Worm (Caenorhabditis elegans) whole organism, young adult: Measurements from ENCODE around the gene R05G6.4.

Experiments
- B0019.2 ChIP-seq: fragments of 200-800 bp; sonication (Bioruptor generic); conservative IDR thresholded peaks from 2 replicates; pipeline ENCODE4 v1.3.6; 2022; ENCODE audit warnings: missing genetic modification reagents, missing genetic modification characterization, missing compliant biosample characterization
- B0035.1 ChIP-seq: sonication (generic microtip); optimal IDR thresholded peaks from 2 replicates; lab custom pipeline; 2016; ENCODE audit warnings: missing genetic modification characterization, mild to moderate bottlenecking, missing compliant biosample characterization, missing genotype, missing genetic modification reagents
- B0261.1 ChIP-seq: sonication (generic microtip); optimal IDR thresholded peaks from 2 replicates; lab custom pipeline; 2016; ENCODE audit warnings: mild to moderate bottlenecking, missing genetic modification characterization, moderate library complexity, missing compliant biosample characterization
- B0336.3 ChIP-seq: fragments of 200-800 bp; sonication (Bioruptor generic); IDR thresholded peaks from 2 replicates; pipeline ENCODE4 v1.3.6; 2022; ENCODE audit warnings: missing genetic modification characterization, missing compliant biosample characterization
- C17E4.6 ChIP-seq: fragments of 200-800 bp; sonication (Bioruptor generic); IDR thresholded peaks from 2 replicates; pipeline ENCODE4 v1.3.6; 2022; ENCODE audit warnings: missing genetic modification reagents, missing genetic modification characterization, missing compliant biosample characterization
- D2030.7 ChIP-seq: fragments of 200-800 bp; sonication (Bioruptor generic); IDR thresholded peaks from 2 replicates; pipeline ENCODE4 v1.3.6; 2022; ENCODE audit warnings: missing genetic modification reagents, missing genetic modification characterization, missing compliant biosample characterization
- F22D6.2 ChIP-seq: sonication (generic microtip); optimal IDR thresholded peaks from 2 replicates; lab custom pipeline; 2016; ENCODE audit warnings: mild to moderate bottlenecking, missing genetic modification characterization, missing compliant biosample characterization
- F49E8.2 ChIP-seq: sonication (generic microtip); optimal IDR thresholded peaks from 3 replicates; lab custom pipeline; 2017; ENCODE audit warnings: missing genetic modification characterization, mild to moderate bottlenecking, missing compliant biosample characterization, antibody characterized with exemption, moderate library complexity; ENCODE audit not compliant: insufficient read depth
- F52B5.7 ChIP-seq: sonication (generic microtip); optimal IDR thresholded peaks from 2 replicates; lab custom pipeline; 2016; ENCODE audit warnings: mild to moderate bottlenecking, missing genetic modification characterization, missing compliant biosample characterization
- ZK185.1 ChIP-seq: sonication (generic microtip); optimal IDR thresholded peaks from 2 replicates; lab custom pipeline; 2016; ENCODE audit warnings: mild to moderate bottlenecking, missing genetic modification characterization, missing compliant biosample characterization; ENCODE audit not compliant: poor library complexity, severe bottlenecking
- ama-1 ChIP-seq, 3 experiments: fragments of 150-350 bp in 1 of 3; sonication (generic microtip) in 2 of 3; optimal IDR thresholded peaks; 2 replicates each; lab custom pipeline; 2014 to 2018; ENCODE audit warnings: missing biosample characterization in 2 of 3, missing genetic modification characterization in 2 of 3, missing genetic modification reagents in 2 of 3
- aptf-2 ChIP-seq: fragments of 200-800 bp; sonication (Bioruptor generic); conservative IDR thresholded peaks from 2 replicates; pipeline ENCODE4 v1.3.6; 2022; ENCODE audit warnings: missing genetic modification reagents, missing genetic modification characterization, missing compliant biosample characterization
- aptf-3 ChIP-seq: fragments of 200-800 bp; sonication (Bioruptor generic); IDR thresholded peaks from 2 replicates; pipeline ENCODE4 v1.3.6; 2022; ENCODE audit warnings: missing genetic modification characterization, missing compliant biosample characterization
- athp-1 ChIP-seq: sonication (generic microtip); optimal IDR thresholded peaks from 2 replicates; lab custom pipeline; 2017; ENCODE audit warnings: mild to moderate bottlenecking, missing genetic modification characterization, missing compliant biosample characterization
- attf-3 ChIP-seq: fragments of 200-800 bp; sonication (Bioruptor generic); conservative IDR thresholded peaks from 2 replicates; pipeline ENCODE4 v1.3.6; 2022; ENCODE audit warnings: missing genetic modification reagents, missing genetic modification characterization, missing compliant biosample characterization
- attf-6 ChIP-seq: fragments of 200-800 bp; sonication (Bioruptor generic); IDR thresholded peaks from 2 replicates; pipeline ENCODE4 v1.3.6; 2022; ENCODE audit warnings: missing genetic modification reagents, missing genetic modification characterization, missing compliant biosample characterization
- bed-2 ChIP-seq: fragments of 200-800 bp; sonication (Bioruptor generic); IDR thresholded peaks from 2 replicates; pipeline ENCODE4 v1.3.6; 2022; ENCODE audit warnings: missing genetic modification reagents, missing genetic modification characterization, missing compliant biosample characterization
- cebp-2 ChIP-seq: fragments of 200-800 bp; sonication (Bioruptor generic); IDR thresholded peaks from 2 replicates; pipeline ENCODE4 v1.3.6; 2022; ENCODE audit warnings: missing genetic modification characterization, missing compliant biosample characterization
- ceh-40 ChIP-seq: fragments of 200-800 bp; sonication (Bioruptor generic); IDR thresholded peaks from 2 replicates; pipeline ENCODE4 v1.3.6; 2022; ENCODE audit warnings: missing genetic modification characterization, missing compliant biosample characterization
- ceh-58 ChIP-seq: fragments of 200-800 bp; sonication (Bioruptor generic); IDR thresholded peaks from 2 replicates; pipeline ENCODE4 v1.3.6; 2022; ENCODE audit warnings: missing genetic modification characterization, missing compliant biosample characterization
- dpl-1 ChIP-seq: fragments of 150-350 bp; optimal IDR thresholded peaks from 2 replicates; lab custom pipeline; 2014; ENCODE audit warnings: missing biosample characterization, missing genetic modification reagents, missing genetic modification characterization
- him-1 ChIP-seq: sonication (generic microtip); optimal IDR thresholded peaks from 2 replicates; lab custom pipeline; 2016; ENCODE audit warnings: missing genotype, missing genetic modification reagents, missing genetic modification characterization, missing compliant biosample characterization
- hmg-1.2 ChIP-seq: fragments of 200-800 bp; sonication (Bioruptor generic); IDR thresholded peaks from 2 replicates; pipeline ENCODE4 v1.3.6; 2022; ENCODE audit warnings: missing genetic modification reagents, missing genetic modification characterization, missing compliant biosample characterization
- hrde-1 ChIP-seq: sonication (generic microtip); optimal IDR thresholded peaks from 2 replicates; lab custom pipeline; 2016; ENCODE audit warnings: missing genetic modification characterization, mild to moderate bottlenecking, missing compliant biosample characterization, moderate library complexity, missing genotype, missing genetic modification reagents, borderline replicate concordance
- lin-26 ChIP-seq: fragments of 200-800 bp; sonication (Bioruptor generic); IDR thresholded peaks from 2 replicates; pipeline ENCODE4 v1.3.6; 2022; ENCODE audit warnings: missing genetic modification reagents, missing genetic modification characterization, missing compliant biosample characterization
- lir-1 ChIP-seq: fragments of 200-800 bp; sonication (Bioruptor generic); conservative IDR thresholded peaks from 2 replicates; pipeline ENCODE4 v1.3.6; 2022; ENCODE audit warnings: missing genetic modification reagents, missing genetic modification characterization, missing compliant biosample characterization
- lsy-27 ChIP-seq: sonication (generic microtip); optimal IDR thresholded peaks from 2 replicates; lab custom pipeline; 2017; ENCODE audit warnings: missing genetic modification characterization, mild to moderate bottlenecking, missing compliant biosample characterization, antibody characterized with exemption, missing genotype, borderline replicate concordance; ENCODE audit not compliant: insufficient read depth
- madf-6 ChIP-seq: fragments of 200-800 bp; sonication (Bioruptor generic); IDR thresholded peaks from 2 replicates; pipeline ENCODE4 v1.3.6; 2022; ENCODE audit warnings: missing genetic modification reagents, missing genetic modification characterization, missing compliant biosample characterization
- nfya-2 ChIP-seq: fragments of 200-800 bp; sonication (Bioruptor generic); IDR thresholded peaks from 2 replicates; pipeline ENCODE4 v1.3.6; 2022; ENCODE audit warnings: missing genetic modification reagents, missing genetic modification characterization, missing compliant biosample characterization
- nfyb-1 ChIP-seq: fragments of 200-800 bp; sonication (Bioruptor generic); IDR thresholded peaks from 2 replicates; pipeline ENCODE4 v1.3.6; 2022; ENCODE audit warnings: missing genetic modification reagents, missing genetic modification characterization, missing compliant biosample characterization
- nhr-179 ChIP-seq: sonication (generic microtip); optimal IDR thresholded peaks from 2 replicates; lab custom pipeline; 2016; ENCODE audit warnings: mild to moderate bottlenecking, missing genetic modification characterization, missing compliant biosample characterization
- rcor-1 ChIP-seq: fragments of 200-800 bp; sonication (Bioruptor generic); IDR thresholded peaks from 2 replicates; pipeline ENCODE4 v1.3.6; 2022; ENCODE audit warnings: missing genetic modification reagents, missing genetic modification characterization, missing compliant biosample characterization
- snpc-1.3 ChIP-seq: sonication (generic microtip); optimal IDR thresholded peaks from 2 replicates; lab custom pipeline; 2017; ENCODE audit warnings: missing genetic modification characterization, mild to moderate bottlenecking, missing compliant biosample characterization, antibody characterized with exemption, moderate library complexity, missing genotype, missing genetic modification reagents; ENCODE audit not compliant: insufficient read depth
- snpc-3.4 ChIP-seq: sonication (generic microtip); optimal IDR thresholded peaks from 2 replicates; lab custom pipeline; 2017; ENCODE audit warnings: missing genetic modification characterization, mild to moderate bottlenecking, missing compliant biosample characterization, antibody characterized with exemption, moderate library complexity, missing genotype, missing genetic modification reagents
- sptf-2 ChIP-seq: fragments of 200-800 bp; sonication (Bioruptor generic); optimal IDR thresholded peaks from 2 replicates; lab custom pipeline; 2018; ENCODE audit warnings: mild to moderate bottlenecking, missing genetic modification characterization, missing compliant biosample characterization
- unc-62 ChIP-seq: fragments of 150-350 bp; optimal IDR thresholded peaks from 2 replicates; lab custom pipeline; 2014; ENCODE audit warnings: missing biosample characterization, missing genetic modification reagents, missing genetic modification characterization
- zfh-2 ChIP-seq: fragments of 200-800 bp; sonication (Bioruptor generic); conservative IDR thresholded peaks from 2 replicates; pipeline ENCODE4 v1.3.6; 2022; ENCODE audit warnings: missing genetic modification reagents, missing genetic modification characterization, missing compliant biosample characterization
- zim-3 ChIP-seq: sonication (generic microtip); optimal IDR thresholded peaks from 2 replicates; lab custom pipeline; 2017; ENCODE audit warnings: mild to moderate bottlenecking, missing genetic modification characterization, moderate library complexity, missing compliant biosample characterization
- ztf-18 ChIP-seq: sonication (generic microtip); optimal IDR thresholded peaks from 2 replicates; lab custom pipeline; 2016; ENCODE audit warnings: missing genotype, mild to moderate bottlenecking, missing genetic modification characterization, missing compliant biosample characterization
- ztf-3 ChIP-seq: fragments of 200-800 bp; sonication (Bioruptor generic); optimal IDR thresholded peaks from 2 replicates; lab custom pipeline; 2018; ENCODE audit warnings: mild to moderate bottlenecking, missing genetic modification characterization, missing compliant biosample characterization

The R05G6.4 gene

ce11 chrIV:7532360-7532759 lies 19.3 kb downstream of the R05G6.4 start, which contains the start of gene R05G6.1:
Gene R05G6.1 (plus strand): TSS chrIV:7532660.
- TF ChIP-seq snpc-1.3 (no peak), aptf-2 (GFP tag; lab: Robert Waterston, UW) (no peak), unc-62 (no peak), bed-2 (GFP tag; lab: Robert Waterston, UW) (no peak), ceh-58 (no peak)
- TF ChIP-seq, all 124 proteins: peak for 0

ce11 chrIV:7542485-7543001 lies 29.5 kb downstream of the R05G6.4 start, which contains the start of gene R05G6.10:
Gene R05G6.10 (minus strand): TSS chrIV:7542535.
- no peak for TF ChIP-seq F49E8.2 (tag; lab: Kevin White, UChicago)

- TF ChIP-seq hrde-1 (tag; lab: Kevin White, UChicago) = peak; percentile 37
- TF ChIP-seq nhr-179 (tag; lab: Kevin White, UChicago) = no peak
- no peak for TF ChIP-seq zfh-2 (GFP tag; lab: Robert Waterston, UW)
- peak; percentile 70 for TF ChIP-seq him-1
- TF ChIP-seq F52B5.7 (tag; lab: Kevin White, UChicago) = no peak
- no peak for TF ChIP-seq sptf-2 (GFP tag; lab: Kevin White, UChicago)
- TF ChIP-seq snpc-3.4 (tag; lab: Kevin White, UChicago) = no peak
- TF ChIP-seq ama-1 (optimal IDR thresholded peaks at IDR 0.05; lab: Kevin White, UChicago) = no peak
- TF ChIP-seq ama-1 (GFP tag; optimal IDR thresholded peaks at IDR 0.05; lab: Kevin White, UChicago) = peak in 1 of 2 experiments; percentile 11
- no peak for TF ChIP-seq B0261.1 (tag; lab: Kevin White, UChicago)
Measured at ce11 chrIV:7543662-7544061, 30.6 kb downstream of the R05G6.4 start.

ce11 chrIV:7547843-7548578 lies 35.0 kb downstream of the R05G6.4 start, which contains the start of the genes cdd-2 and oef-1:
Gene cdd-2 (minus strand): TSS chrIV:7547893.
Gene oef-1 (plus strand): TSS chrIV:7548417.
- TF ChIP-seq aptf-2 (GFP tag; lab: Robert Waterston, UW) (peak; percentile 44; the same call in 1 of the 2 replicates), attf-6 (GFP tag; lab: Robert Waterston, UW) (peak; percentile 86), C17E4.6 (GFP tag; lab: Robert Waterston, UW) (peak; percentile 78; the same call in 1 of the 2 replicates), zim-3 (no peak), F52B5.7 (tag; lab: Kevin White, UChicago) (no peak), ztf-18 (tag; lab: Kevin White, UChicago) (peak; percentile 45), attf-3 (peak; percentile 58), F22D6.2 (tag; lab: Kevin White, UChicago) (no peak), rcor-1 (GFP tag; lab: Robert Waterston, UW) (peak; percentile 84), cebp-2 (0 out of 2 replicates have a peak, but pooled peaks have one; percentile 16), B0261.1 (tag; lab: Kevin White, UChicago) (no peak), aptf-3 (GFP tag; lab: Robert Waterston, UW) (no peak; the same call in 1 of the 2 replicates), hmg-1.2 (GFP tag; lab: Robert Waterston, UW) (peak; percentile 81), lin-26 (GFP tag; lab: Robert Waterston, UW) (peak; percentile 73; the same call in 1 of the 2 replicates), nfyb-1 (GFP tag; lab: Robert Waterston, UW) (peak; percentile 62; the same call in 1 of the 2 replicates), lsy-27 (no peak), unc-62 (no peak), madf-6 (GFP tag; lab: Robert Waterston, UW) (peak; percentile 98), ceh-40 (GFP tag; lab: Robert Waterston, UW) (no peak), D2030.7 (GFP tag; lab: Robert Waterston, UW) (peak; percentile 96), dpl-1 (GFP tag; lab: Kevin White, UChicago) (peak; percentile 65), athp-1 (peak; percentile 76), B0336.3 (GFP tag; lab: Robert Waterston, UW) (peak; percentile 69; the same call in 1 of the 2 replicates), nfya-2 (GFP tag; lab: Robert Waterston, UW) (no peak), B0035.1 (tag; lab: Kevin White, UChicago) (no peak), lir-1 (GFP tag; lab: Robert Waterston, UW) (peak; percentile 87), B0019.2 (GFP tag; lab: Robert Waterston, UW) (peak; percentile 95), ZK185.1 (no peak), ztf-3 (no peak)
